Worm (Caenorhabditis elegans) whole organism, L3 larva: ENCODE measurements around the gene eat-3.

Experiments
- ZK546.5 ChIP-seq: sonication (generic microtip); optimal IDR thresholded peaks from 2 replicates; lab custom pipeline; 2017; ENCODE audit warnings: missing biosample characterization, missing genetic modification characterization
- aly-2 ChIP-seq: fragments of 150-350 bp; optimal IDR thresholded peaks from 2 replicates; lab custom pipeline; 2014; ENCODE audit warnings: missing biosample characterization, missing genetic modification characterization
- ama-1 ChIP-seq: fragments of 150-350 bp; optimal IDR thresholded peaks from 2 replicates; lab custom pipeline; 2018
- ceh-16 ChIP-seq: sonication (generic microtip); optimal IDR thresholded peaks from 2 replicates; lab custom pipeline; 2017; ENCODE audit warnings: missing biosample characterization, missing genetic modification characterization
- ceh-28 ChIP-seq: fragments of 150-350 bp; optimal IDR thresholded peaks from 2 replicates; lab custom pipeline; 2014; ENCODE audit warnings: missing biosample characterization, missing genetic modification reagents, missing genetic modification characterization
- ceh-9 ChIP-seq: sonication (generic microtip); optimal IDR thresholded peaks from 2 replicates; lab custom pipeline; 2018; ENCODE audit warnings: missing biosample characterization, missing genetic modification characterization
- daf-12 ChIP-seq: fragments of 150-350 bp; optimal IDR thresholded peaks from 2 replicates; lab custom pipeline; 2014; ENCODE audit warnings: missing biosample characterization, missing genetic modification reagents, missing genetic modification characterization
- egl-5 ChIP-seq: fragments of 150-350 bp; optimal IDR thresholded peaks from 2 replicates; lab custom pipeline; 2017; ENCODE audit warnings: missing biosample characterization, missing genetic modification reagents, missing genetic modification characterization, inconsistent platforms
- elt-2 ChIP-seq: sonication (generic microtip); optimal IDR thresholded peaks from 2 replicates; lab custom pipeline; 2016; ENCODE audit warnings: missing genetic modification reagents, mild to moderate bottlenecking, missing genetic modification characterization, missing compliant biosample characterization
- elt-3 ChIP-seq, 3 experiments: fragments of 150-350 bp in 1 of 3; sonication (generic microtip) in 2 of 3; optimal IDR thresholded peaks; 2 replicates in 2 of 3; 4 replicates in 1 of 3; lab custom pipeline; 2014 to 2017; ENCODE audit warnings: missing biosample characterization in 3 of 3, missing genetic modification characterization in 3 of 3
- eor-1 ChIP-seq, 2 experiments: fragments of 150-350 bp; optimal IDR thresholded peaks; 2 replicates each; lab custom pipeline; 2014 to 2018; ENCODE audit warnings: missing biosample characterization in 2 of 2, missing genetic modification characterization in 2 of 2
- fkh-10 ChIP-seq: sonication (generic microtip); optimal IDR thresholded peaks from 2 replicates; lab custom pipeline; 2017; ENCODE audit warnings: missing biosample characterization, missing genetic modification reagents, missing genetic modification characterization
- fkh-2 ChIP-seq: fragments of 150-350 bp; optimal IDR thresholded peaks from 2 replicates; lab custom pipeline; 2014; ENCODE audit warnings: missing biosample characterization, missing genetic modification reagents, missing genetic modification characterization
- fos-1 ChIP-seq: fragments of 150-350 bp; optimal IDR thresholded peaks from 2 replicates; lab custom pipeline; 2014; ENCODE audit warnings: missing biosample characterization, missing genetic modification characterization
- hmg-11 ChIP-seq: sonication (generic microtip); optimal IDR thresholded peaks from 2 replicates; lab custom pipeline; 2016; ENCODE audit warnings: missing genetic modification characterization, missing compliant biosample characterization
- jun-1 ChIP-seq: fragments of 150-350 bp; optimal IDR thresholded peaks from 2 replicates; lab custom pipeline; 2014; ENCODE audit warnings: missing biosample characterization, missing genetic modification reagents, missing genetic modification characterization
- lin-15B ChIP-seq: fragments of 150-350 bp; optimal IDR thresholded peaks from 2 replicates; lab custom pipeline; 2014; ENCODE audit warnings: missing biosample characterization, missing genetic modification characterization
- lin-39 ChIP-seq: fragments of 150-350 bp; optimal IDR thresholded peaks from 2 replicates; lab custom pipeline; 2018; ENCODE audit warnings: missing biosample characterization, missing genetic modification reagents, missing genetic modification characterization
- lsy-12 ChIP-seq: sonication (generic microtip); optimal IDR thresholded peaks from 2 replicates; lab custom pipeline; 2016; ENCODE audit warnings: mild to moderate bottlenecking, missing genetic modification characterization, missing compliant biosample characterization
- nfya-1 ChIP-seq: sonication (generic microtip); optimal IDR thresholded peaks from 2 replicates; lab custom pipeline; 2017; ENCODE audit warnings: missing genetic modification characterization, mild to moderate bottlenecking, missing compliant biosample characterization, antibody characterized with exemption, moderate library complexity; ENCODE audit not compliant: insufficient read depth
- nhr-11 ChIP-seq: fragments of 150-350 bp; optimal IDR thresholded peaks from 2 replicates; lab custom pipeline; 2014; ENCODE audit warnings: missing biosample characterization, missing genetic modification characterization
- nhr-12 ChIP-seq: fragments of 150-350 bp; optimal IDR thresholded peaks from 2 replicates; lab custom pipeline; 2014; ENCODE audit warnings: missing biosample characterization, missing genetic modification characterization
- nhr-23 ChIP-seq: fragments of 150-350 bp; optimal IDR thresholded peaks from 2 replicates; lab custom pipeline; 2014; ENCODE audit warnings: missing biosample characterization, missing genetic modification reagents, missing genetic modification characterization
- nhr-25 ChIP-seq: sonication (generic microtip); optimal IDR thresholded peaks from 2 replicates; lab custom pipeline; 2017; ENCODE audit warnings: missing biosample characterization, missing genetic modification characterization
- nhr-28 ChIP-seq: fragments of 150-350 bp; optimal IDR thresholded peaks from 2 replicates; lab custom pipeline; 2014; ENCODE audit warnings: missing biosample characterization, missing genetic modification characterization
- nhr-43 ChIP-seq: sonication (generic microtip); optimal IDR thresholded peaks from 2 replicates; lab custom pipeline; 2016; ENCODE audit warnings: mild to moderate bottlenecking, missing genetic modification characterization, missing compliant biosample characterization; ENCODE audit not compliant: poor library complexity, severe bottlenecking
- nhr-67 ChIP-seq: fragments of 150-350 bp; optimal IDR thresholded peaks from 2 replicates; lab custom pipeline; 2014; ENCODE audit warnings: missing biosample characterization, missing genetic modification characterization
- nhr-76 ChIP-seq: fragments of 150-350 bp; sonication (generic microtip); optimal IDR thresholded peaks from 5 replicates; lab custom pipeline; 2014; ENCODE audit warnings: missing biosample characterization, missing genetic modification characterization
- nhr-77 ChIP-seq: fragments of 150-350 bp; optimal IDR thresholded peaks from 2 replicates; lab custom pipeline; 2014; ENCODE audit warnings: missing biosample characterization, missing genetic modification characterization
- pha-4 ChIP-seq: fragments of 150-350 bp; optimal IDR thresholded peaks from 2 replicates; lab custom pipeline; 2014; ENCODE audit warnings: missing biosample characterization, missing genetic modification reagents, missing genetic modification characterization
- pqm-1 ChIP-seq: fragments of 150-350 bp; optimal IDR thresholded peaks from 2 replicates; lab custom pipeline; 2017; ENCODE audit warnings: missing biosample characterization, missing genetic modification characterization, inconsistent platforms
- tbx-2 ChIP-seq: sonication (generic microtip); optimal IDR thresholded peaks from 2 replicates; lab custom pipeline; 2016; ENCODE audit warnings: mild to moderate bottlenecking, missing genetic modification characterization, missing compliant biosample characterization
- unc-39 ChIP-seq: sonication (generic microtip); optimal IDR thresholded peaks from 4 replicates; lab custom pipeline; 2017; ENCODE audit warnings: missing biosample characterization, missing genetic modification characterization
- unc-62 ChIP-seq: fragments of 150-350 bp; sonication (generic microtip); optimal IDR thresholded peaks from 4 replicates; lab custom pipeline; 2014; ENCODE audit warnings: missing biosample characterization, missing genetic modification reagents, missing genetic modification characterization

The eat-3 gene

DNA sequence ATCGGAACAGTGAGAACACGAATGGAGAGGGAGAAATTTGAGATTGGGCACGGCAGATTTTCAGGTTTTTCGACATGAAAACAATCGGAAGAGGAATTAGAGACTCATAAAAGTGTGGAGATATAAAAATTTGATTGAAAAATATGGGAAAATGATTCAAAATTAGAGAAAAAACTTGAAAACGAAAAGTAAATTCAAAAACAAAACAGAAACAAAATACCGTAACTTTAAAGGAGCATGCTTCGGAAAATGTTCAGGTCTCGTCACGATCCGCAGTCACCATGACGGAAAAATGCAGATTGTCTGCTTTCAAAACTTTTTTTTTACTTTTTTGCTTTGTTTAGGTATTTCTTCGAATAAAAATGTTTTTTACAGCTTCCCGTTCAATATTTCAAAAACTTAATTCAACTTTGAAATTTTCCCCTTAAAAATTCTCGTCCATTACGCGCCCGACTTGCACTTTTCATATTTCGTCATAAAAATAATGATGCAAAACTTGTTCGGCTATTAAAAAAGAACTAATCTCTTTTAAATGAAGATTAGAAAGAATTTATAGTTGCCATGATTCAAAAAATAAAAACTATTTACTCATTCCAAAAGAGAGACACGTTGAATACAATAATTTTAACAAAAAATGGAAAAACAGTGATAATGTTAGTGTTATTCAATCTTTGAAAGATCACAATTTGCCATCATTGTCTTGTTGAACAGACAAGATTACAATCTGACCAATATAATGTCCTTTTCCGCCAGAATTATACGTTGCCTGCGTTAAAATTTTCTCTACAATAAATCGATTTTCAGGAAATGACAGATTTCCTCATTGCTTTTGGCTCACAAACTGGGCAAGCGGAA lies 39.3 kb upstream of the eat-3 start, which contains the start of gene mtrr-1:
TSS of gene mtrr-1 (plus strand) at position 805 of the 855 bp plus-strand sequence.
- TF ChIP-seq unc-62 (GFP tag; lab: Kevin White, UChicago): no peak
- peak; percentile 34 for TF ChIP-seq lin-39 (tag; lab: Kevin White, UChicago)
- TF ChIP-seq eor-1 (tag; optimal IDR thresholded peaks at IDR 0.05; lab: Kevin White, UChicago): no peak
- TF ChIP-seq nfya-1 (tag; lab: Kevin White, UChicago): peak; percentile 55
- peak; percentile 89 for TF ChIP-seq ama-1 (lab: Kevin White, UChicago)
- peak; percentile 10 for TF ChIP-seq ceh-28 (tag; lab: Kevin White, UChicago)
- TF ChIP-seq pha-4 (tag; lab: Kevin White, UChicago): no peak
- no peak for TF ChIP-seq nhr-11
- TF ChIP-seq pqm-1 (tag; lab: Kevin White, UChicago): peak; percentile 4
- peak; percentile 25 for TF ChIP-seq nhr-43 (tag; lab: Kevin White, UChicago)
- peak; percentile 38 for TF ChIP-seq nhr-25 (tag; lab: Kevin White, UChicago)
- TF ChIP-seq nhr-23: peak; percentile 44
- TF ChIP-seq, all 47 proteins: peak for 8

- TF ChIP-seq fkh-2 (tag; lab: Kevin White, UChicago) (no peak), elt-3 (tag; optimal IDR thresholded peaks at IDR 0.05; lab: Kevin White, UChicago) (no peak), nhr-12 (tag; lab: Kevin White, UChicago) (no peak), fos-1 (tag; lab: Kevin White, UChicago) (no peak), nhr-23 (no peak), nhr-76 (no peak), daf-12 (tag; lab: Kevin White, UChicago) (no peak), nfya-1 (tag; lab: Kevin White, UChicago) (no peak), nhr-77 (tag; lab: Kevin White, UChicago) (no peak), unc-39 (tag; lab: Kevin White, UChicago) (no peak), eor-1 (tag; optimal IDR thresholded peaks at IDR 0.05; lab: Kevin White, UChicago) (no peak), ceh-16 (tag; lab: Kevin White, UChicago) (no peak), aly-2 (no peak), nhr-28 (tag; lab: Kevin White, UChicago) (no peak)
Measured at ce11 chrII:9289127-9289526, 35.5 kb upstream of the eat-3 start.

DNA sequence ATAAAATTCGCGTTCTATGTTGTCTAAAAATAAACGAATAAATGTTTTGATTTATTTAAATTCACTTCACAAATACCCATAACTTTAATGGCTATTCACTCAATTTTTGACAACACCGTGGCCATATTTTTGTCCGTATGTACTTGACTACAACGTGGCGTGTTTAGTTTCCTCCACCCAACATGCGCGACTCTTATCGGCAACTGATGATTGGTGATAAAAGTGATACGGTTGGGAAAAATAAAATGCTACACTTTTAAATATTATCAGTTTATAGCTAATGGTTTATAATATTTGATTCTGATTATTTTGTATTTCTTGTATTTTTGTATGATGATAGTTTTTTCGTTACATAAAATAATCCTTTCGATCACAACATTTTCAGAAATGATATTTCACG lies 33.0 kb upstream of the eat-3 start, which contains the start of gene acs-7:
TSS of gene acs-7 (plus strand) at position 386 of the 400 bp plus-strand sequence.
- TF ChIP-seq nhr-43 (tag; lab: Kevin White, UChicago) (no peak), fkh-2 (tag; lab: Kevin White, UChicago) (no peak), nhr-76 (peak; percentile 81), daf-12 (tag; lab: Kevin White, UChicago) (no peak), tbx-2 (no peak), hmg-11 (tag; lab: Kevin White, UChicago) (no peak), pha-4 (tag; lab: Kevin White, UChicago) (peak; percentile 64), egl-5 (no peak), ZK546.5 (no peak), nhr-12 (tag; lab: Kevin White, UChicago) (no peak), ceh-9 (tag; lab: Kevin White, UChicago) (no peak), aly-2 (no peak), pqm-1 (tag; lab: Kevin White, UChicago) (peak; percentile 99), ceh-16 (tag; lab: Kevin White, UChicago) (no peak), elt-2 (tag; lab: Kevin White, UChicago) (peak; percentile 98), lin-15B (tag; lab: Kevin White, UChicago) (no peak), fkh-10 (GFP tag; lab: Kevin White, UChicago) (no peak), nfya-1 (tag; lab: Kevin White, UChicago) (peak; percentile 34), nhr-67 (tag; lab: Kevin White, UChicago) (no peak), jun-1 (tag; lab: Kevin White, UChicago) (peak; percentile 64), lin-39 (tag; lab: Kevin White, UChicago) (no peak), lsy-12 (no peak), fos-1 (tag; lab: Kevin White, UChicago) (no peak)
